Worm (Caenorhabditis elegans): ENCODE results near the gene ZK470.1.

ZK470.1 gene

ce11 chrX:4145051-4145826, 18.3 kb upstream of the ZK470.1 start (continued):
- TF ChIP-seq Y79H2A.3 (GFP tag; conservative IDR thresholded peaks at IDR 0.05), result no peak
- no peak for TF ChIP-seq dpff-1 (tag; optimal IDR thresholded peaks at IDR 0.05)
- TF ChIP-seq lsl-1 (GFP tag; optimal IDR thresholded peaks at IDR 0.05), result no peak
- no peak for TF ChIP-seq lin-35 (GFP tag; optimal IDR thresholded peaks at IDR 0.05)
- no peak for TF ChIP-seq unc-62 (GFP tag; optimal IDR thresholded peaks at IDR 0.05)
- TF ChIP-seq Y53F4B.3 (GFP tag; IDR thresholded peaks at IDR 0.05), result no peak
- no peak for TF ChIP-seq B0261.1 (tag; optimal IDR thresholded peaks at IDR 0.05)
- TF ChIP-seq ceh-79 (tag; optimal IDR thresholded peaks at IDR 0.05), result no peak
- no peak for TF ChIP-seq Y67H2A.10 (GFP tag; conservative IDR thresholded peaks at IDR 0.05)
- TF ChIP-seq hlh-26 (GFP tag; conservative IDR thresholded peaks at IDR 0.05), result no peak
- TF ChIP-seq ZK185.1 (tag; optimal IDR thresholded peaks at IDR 0.05; ENCODE audit: poor library complexity, severe bottlenecking), result no peak
- TF ChIP-seq F52B5.7 (tag; optimal IDR thresholded peaks at IDR 0.05), result no peak
- TF ChIP-seq ztf-6 (GFP tag; IDR thresholded peaks at IDR 0.05), result 0 out of 2 replicates have a peak, but pooled peaks have one; percentile 12
- no peak for TF ChIP-seq zim-3 (tag; optimal IDR thresholded peaks at IDR 0.05)
- no peak for TF ChIP-seq T07F8.4 (tag; optimal IDR thresholded peaks at IDR 0.05)
- no peak for TF ChIP-seq B0336.3 (GFP tag; IDR thresholded peaks at IDR 0.05)
- TF ChIP-seq B0019.2 (GFP tag; conservative IDR thresholded peaks at IDR 0.05), result no peak
- no peak for TF ChIP-seq attf-3 (GFP tag; conservative IDR thresholded peaks at IDR 0.05)
- no peak for TF ChIP-seq ztf-28 (GFP tag; IDR thresholded peaks at IDR 0.05)
- TF ChIP-seq lir-1 (GFP tag; conservative IDR thresholded peaks at IDR 0.05), result peak; percentile 22; the same call in 1 of the 2 replicates
- peak; percentile 83 for TF ChIP-seq nhr-80 (tag; optimal IDR thresholded peaks at IDR 0.05)
- peak; percentile 7 for TF ChIP-seq nhr-90 (tag; optimal IDR thresholded peaks at IDR 0.05)
- no peak for TF ChIP-seq F10E7.11 (tag; optimal IDR thresholded peaks at IDR 0.05)
- TF ChIP-seq nfya-2 (GFP tag; IDR thresholded peaks at IDR 0.05), result no peak
- TF ChIP-seq Y53G8AR.9 (GFP tag; conservative IDR thresholded peaks at IDR 0.05), result no peak
- TF ChIP-seq let-607 (tag; optimal IDR thresholded peaks at IDR 0.05), result no peak
- TF ChIP-seq sdz-38 (tag; optimal IDR thresholded peaks at IDR 0.05), result no peak
- TF ChIP-seq D2030.7 (GFP tag; IDR thresholded peaks at IDR 0.05), result no peak
- TF ChIP-seq ccch-3 (GFP tag; optimal IDR thresholded peaks at IDR 0.05), result no peak
- peak; percentile 43; the same call in 1 of the 2 replicates for TF ChIP-seq ztf-25 (GFP tag; IDR thresholded peaks at IDR 0.05)
- peak; percentile 35 for TF ChIP-seq dox-1 (GFP tag; IDR thresholded peaks at IDR 0.05)
- no peak for TF ChIP-seq ceh-91 (GFP tag; IDR thresholded peaks at IDR 0.05)
- TF ChIP-seq madf-3 (GFP tag; IDR thresholded peaks at IDR 0.05), result no peak
- no peak for TF ChIP-seq ceh-27 (GFP tag; optimal IDR thresholded peaks at IDR 0.05)
- no peak for TF ChIP-seq die-1 (tag; optimal IDR thresholded peaks at IDR 0.05)
- TF ChIP-seq ekl-4 (GFP tag; IDR thresholded peaks at IDR 0.05), result 0 out of 2 replicates have a peak, but pooled peaks have one; percentile 9
- no peak for TF ChIP-seq attf-5 (GFP tag; optimal IDR thresholded peaks at IDR 0.05)
- peak; percentile 67 for TF ChIP-seq mcd-1 (GFP tag; IDR thresholded peaks at IDR 0.05)

DNA sequence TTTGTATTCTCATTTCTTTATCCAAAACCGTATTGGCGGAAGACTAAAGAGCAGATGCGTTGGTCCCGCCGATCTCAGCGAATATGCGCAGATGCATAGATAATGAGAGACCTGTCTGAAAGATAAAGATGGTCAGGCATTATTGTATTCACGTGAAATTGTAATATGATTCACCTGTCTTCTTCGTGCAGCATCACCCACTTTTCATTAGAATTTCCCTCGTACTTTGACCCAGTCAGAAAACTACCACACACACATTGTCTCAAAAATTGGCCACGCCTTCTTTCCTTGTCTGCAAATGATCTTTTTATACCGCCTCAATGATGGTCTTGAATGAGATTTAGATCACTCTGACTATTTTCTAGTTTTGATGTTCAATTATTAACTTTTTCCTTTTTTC, 17.4 kb upstream of the ZK470.1 start:
- TF ChIP-seq ztf-28 (GFP tag; IDR thresholded peaks at IDR 0.05), result no peak
- peak; percentile 31 for TF ChIP-seq zim-3 (tag; optimal IDR thresholded peaks at IDR 0.05)
- TF ChIP-seq let-526 (GFP tag; IDR thresholded peaks at IDR 0.05), result 0 out of 2 replicates have a peak, but pooled peaks have one; percentile 4
- TF ChIP-seq F22D6.2 (tag; optimal IDR thresholded peaks at IDR 0.05), result no peak
- 0 out of 2 replicates have a peak, but pooled peaks have one; percentile 4 for TF ChIP-seq ceh-40 (GFP tag; IDR thresholded peaks at IDR 0.05)
- peak; percentile 54; the same call in 1 of the 2 replicates for TF ChIP-seq Y79H2A.3 (GFP tag; conservative IDR thresholded peaks at IDR 0.05)

Data from whole organism, young adult.